Fruit fly (Drosophila melanogaster): ENCODE results near the gene Ssdp.

Gene Ssdp

DNA sequence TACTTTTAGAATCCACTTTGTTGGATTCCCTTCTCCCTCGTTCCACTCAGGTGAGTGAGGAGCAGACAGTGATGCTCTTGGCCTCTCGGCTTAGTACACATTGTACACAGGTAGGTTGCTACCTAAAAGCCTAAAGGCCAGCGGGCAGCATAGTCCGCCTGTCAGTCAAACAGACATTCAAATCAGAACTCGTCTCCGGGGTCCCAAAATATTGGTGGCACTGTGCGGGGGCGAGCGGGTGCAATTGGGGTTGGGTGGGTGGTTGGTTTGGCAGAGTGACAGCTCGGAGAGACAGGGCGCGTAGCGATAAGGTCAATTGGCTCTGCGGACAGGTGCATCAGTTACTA, 1.6 kb downstream of the Ssdp start (continued):
- TF ChIP-seq CG12769 (tag; optimal IDR thresholded peaks at IDR 0.05) (peak; percentile 65), Sry-β (GFP tag; optimal IDR thresholded peaks at IDR 0.05) (peak; percentile 55), Rfx (GFP tag; IDR thresholded peaks at IDR 0.05) (no peak), CG8281 (tag; optimal IDR thresholded peaks at IDR 0.05) (no peak), CG7271 (tag; optimal IDR thresholded peaks at IDR 0.05) (no peak), Camta (GFP tag; optimal IDR thresholded peaks at IDR 0.05) (no peak), Gug (GFP tag; IDR thresholded peaks at IDR 0.05) (peak; percentile 44; the same call in 3 of the 4 replicates), Mrtf (GFP tag; IDR thresholded peaks at IDR 0.05) (no peak), Usf (GFP tag; optimal IDR thresholded peaks at IDR 0.05) (no peak), CG9437 (GFP tag; optimal IDR thresholded peaks at IDR 0.05) (peak; percentile 64), Trl (optimal IDR thresholded peaks at IDR 0.05) (peak in 1 of 2 experiments; percentile 18), Trl (GFP tag; optimal IDR thresholded peaks at IDR 0.05) (no peak), sob (GFP tag; IDR thresholded peaks at IDR 0.05) (no peak), Sox100B (GFP tag; optimal IDR thresholded peaks at IDR 0.05) (no peak), CG11247 (GFP tag; IDR thresholded peaks at IDR 0.05) (no peak), CG8765 (GFP tag; IDR thresholded peaks at IDR 0.05) (no peak), CG2120 (GFP tag; optimal IDR thresholded peaks at IDR 0.05) (no peak), ewg (GFP tag; optimal IDR thresholded peaks at IDR 0.05) (no peak), Tbp (GFP tag; optimal IDR thresholded peaks at IDR 0.05) (no peak), CG34422 (GFP tag; IDR thresholded peaks at IDR 0.05) (no peak), Nf-YA (GFP tag; IDR thresholded peaks at IDR 0.05) (no peak), Dbx (GFP tag; IDR thresholded peaks at IDR 0.05) (no peak), NC2β (GFP tag; optimal IDR thresholded peaks at IDR 0.05) (no peak), dm (GFP tag; optimal IDR thresholded peaks at IDR 0.05) (no peak), Deaf1 (tag; optimal IDR thresholded peaks at IDR 0.05) (no peak), ase (GFP tag; IDR thresholded peaks at IDR 0.05) (no peak), CG15696 (tag; optimal IDR thresholded peaks at IDR 0.05) (no peak), sqz (GFP tag; optimal IDR thresholded peaks at IDR 0.05) (no peak), CG10431 (GFP tag; optimal IDR thresholded peaks at IDR 0.05) (no peak), CG12659 (GFP tag; optimal IDR thresholded peaks at IDR 0.05) (no peak), C15 (GFP tag; IDR thresholded peaks at IDR 0.05) (no peak), CG13123 (GFP tag; optimal IDR thresholded peaks at IDR 0.05) (no peak), emc (GFP tag; optimal IDR thresholded peaks at IDR 0.05) (no peak), pb (GFP tag; optimal IDR thresholded peaks at IDR 0.05) (no peak), CG7357 (GFP tag; IDR thresholded peaks at IDR 0.05) (no peak), en (GFP tag; optimal IDR thresholded peaks at IDR 0.05) (no peak), CG15269 (tag; optimal IDR thresholded peaks at IDR 0.05) (no peak), CG3065 (GFP tag; optimal IDR thresholded peaks at IDR 0.05) (no peak), Hand (GFP tag; optimal IDR thresholded peaks at IDR 0.05) (no peak), pfk (GFP tag; optimal IDR thresholded peaks at IDR 0.05) (no peak), Atf6 (GFP tag; IDR thresholded peaks at IDR 0.05) (no peak), Dp (GFP tag; optimal IDR thresholded peaks at IDR 0.05) (no peak), gro (GFP tag; optimal IDR thresholded peaks at IDR 0.05) (no peak), CG1603 (tag; optimal IDR thresholded peaks at IDR 0.05) (no peak), mirr (GFP tag; optimal IDR thresholded peaks at IDR 0.05) (no peak), schlank (tag; optimal IDR thresholded peaks at IDR 0.05) (no peak), Hey (tag; optimal IDR thresholded peaks at IDR 0.05) (no peak), gcm (GFP tag; optimal IDR thresholded peaks at IDR 0.05) (no peak), exex (tag; optimal IDR thresholded peaks at IDR 0.05) (no peak), HmgZ (tag; optimal IDR thresholded peaks at IDR 0.05) (peak; percentile 4), CG6765 (GFP tag; optimal IDR thresholded peaks at IDR 0.05) (no peak)

All from whole organism, embryonic.